Worm (Caenorhabditis elegans): ENCODE measurements around the gene T19A5.3.

The T19A5.3 gene

DNA sequence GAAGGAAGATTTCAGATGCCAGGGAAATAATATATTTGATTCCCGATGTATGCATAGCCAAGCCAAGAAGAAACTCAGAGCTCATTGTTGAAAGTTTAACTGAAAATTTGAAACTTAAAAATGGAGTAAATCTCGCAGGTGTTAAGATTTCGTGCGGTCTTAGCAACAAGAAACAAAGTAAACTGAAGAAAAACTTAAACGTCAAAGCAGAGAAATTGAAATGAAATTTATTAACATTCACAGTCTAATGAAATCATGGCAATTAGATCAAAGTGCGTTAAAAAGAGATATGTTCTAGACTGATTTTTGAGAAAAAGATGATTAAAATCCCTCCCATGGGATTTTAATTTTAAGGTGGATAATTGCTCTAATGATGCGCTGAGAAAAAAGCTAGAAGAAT is 37.0 kb upstream of the T19A5.3 start, which contains the start of gene str-84:
Gene str-84 (minus strand): TSS at position 101 of the 400 bp plus-strand sequence.
- TF ChIP-seq pha-4 (tag; optimal IDR thresholded peaks at IDR 0.05) (no peak), ceh-9 (tag; optimal IDR thresholded peaks at IDR 0.05) (no peak), R02D3.7 (tag; optimal IDR thresholded peaks at IDR 0.05) (no peak), ceh-28 (tag; optimal IDR thresholded peaks at IDR 0.05) (no peak)

DNA sequence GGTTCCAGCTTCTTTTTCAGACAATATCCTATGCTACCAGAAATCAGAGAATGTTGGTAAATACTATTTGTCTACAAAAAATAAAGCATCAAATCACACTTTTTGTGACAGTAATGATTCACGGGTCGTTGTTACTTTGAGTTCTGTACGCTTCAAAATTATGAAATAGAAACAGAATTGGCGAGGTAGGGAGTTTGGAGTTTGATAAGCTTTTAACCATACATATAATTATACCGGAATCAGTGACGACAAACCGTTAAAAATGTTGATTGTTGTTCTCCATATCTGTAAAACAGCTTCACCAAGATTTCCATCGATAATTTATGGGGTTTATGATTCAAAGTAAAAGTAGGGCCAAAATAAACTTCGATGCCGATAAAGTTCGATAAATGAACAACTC is 34.0 kb upstream of the T19A5.3 start:
- no peak for TF ChIP-seq snpc-4 (tag; optimal IDR thresholded peaks at IDR 0.05)
- TF ChIP-seq nhr-43 (tag; optimal IDR thresholded peaks at IDR 0.05; ENCODE audit: poor library complexity, severe bottlenecking), result no peak
- TF ChIP-seq fkh-10 (GFP tag; optimal IDR thresholded peaks at IDR 0.05), result no peak
- peak; percentile 4 for TF ChIP-seq elt-2 (tag; optimal IDR thresholded peaks at IDR 0.05)
- TF ChIP-seq pqm-1 (tag; optimal IDR thresholded peaks at IDR 0.05), result peak; percentile 55
- no peak for TF ChIP-seq nhr-237 (tag; optimal IDR thresholded peaks at IDR 0.05)
- no peak for TF ChIP-seq nhr-23 (tag; optimal IDR thresholded peaks at IDR 0.05)

DNA sequence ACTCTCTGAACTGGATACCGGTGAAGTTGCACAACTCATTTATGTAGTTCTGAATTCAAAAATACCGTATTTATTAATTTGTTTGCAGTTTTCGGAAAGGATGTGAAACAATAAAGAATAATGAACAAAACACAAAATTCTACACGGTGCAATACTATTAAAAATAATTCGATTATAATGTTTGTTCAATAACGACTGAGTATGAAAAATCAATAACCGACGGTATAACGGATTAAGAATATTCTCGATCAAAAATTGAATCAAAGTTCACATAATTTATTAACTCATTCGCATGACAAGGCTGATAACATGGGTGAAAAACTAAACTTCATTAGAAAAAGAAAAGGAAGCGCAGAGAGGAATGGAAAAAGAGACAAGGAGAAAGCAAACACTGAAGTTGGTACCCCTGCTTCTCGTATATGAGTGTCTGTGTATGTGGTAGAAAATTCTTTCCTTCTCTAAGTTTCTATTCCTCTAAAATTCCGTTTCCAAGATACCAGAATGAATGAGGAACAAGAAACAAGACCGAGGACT is 31.1 kb upstream of the T19A5.3 start, which contains the start of gene nhr-143:
Gene nhr-143 (minus strand): TSS at position 51 of the 534 bp plus-strand sequence.
- TF ChIP-seq nhr-23 (tag; optimal IDR thresholded peaks at IDR 0.05), result no peak
- TF ChIP-seq ceh-9 (tag; optimal IDR thresholded peaks at IDR 0.05), result no peak
- TF ChIP-seq fos-1 (tag; optimal IDR thresholded peaks at IDR 0.05), result no peak
- no peak for TF ChIP-seq lsy-12 (tag; optimal IDR thresholded peaks at IDR 0.05)
- TF ChIP-seq fkh-2 (tag; optimal IDR thresholded peaks at IDR 0.05), result no peak
- TF ChIP-seq fkh-10 (GFP tag; optimal IDR thresholded peaks at IDR 0.05), result no peak
- TF ChIP-seq egl-27 (tag; optimal IDR thresholded peaks at IDR 0.05), result no peak
- no peak for TF ChIP-seq tbx-2 (tag; optimal IDR thresholded peaks at IDR 0.05)
- no peak for TF ChIP-seq aly-2 (tag; optimal IDR thresholded peaks at IDR 0.05)
- no peak for TF ChIP-seq nhr-67 (tag; optimal IDR thresholded peaks at IDR 0.05)
- peak; percentile 31 for TF ChIP-seq nhr-25 (tag; optimal IDR thresholded peaks at IDR 0.05)
- TF ChIP-seq nhr-77 (tag; optimal IDR thresholded peaks at IDR 0.05), result no peak
- TF ChIP-seq ZK546.5 (tag; optimal IDR thresholded peaks at IDR 0.05), result no peak
- no peak for TF ChIP-seq jun-1 (tag; optimal IDR thresholded peaks at IDR 0.05)
- peak; percentile 56 for TF ChIP-seq pqm-1 (tag; optimal IDR thresholded peaks at IDR 0.05)
- TF ChIP-seq pha-4 (tag; optimal IDR thresholded peaks at IDR 0.05), result peak; percentile 20
- no peak for TF ChIP-seq unc-62 (GFP tag; optimal IDR thresholded peaks at IDR 0.05)
- TF ChIP-seq hmg-11 (tag; optimal IDR thresholded peaks at IDR 0.05), result no peak
- TF ChIP-seq sea-2 (GFP tag; optimal IDR thresholded peaks at IDR 0.05), result no peak
- no peak for TF ChIP-seq mdl-1 (tag; optimal IDR thresholded peaks at IDR 0.05)
- no peak for TF ChIP-seq ztf-4 (tag; optimal IDR thresholded peaks at IDR 0.05)
- TF ChIP-seq ceh-28 (tag; optimal IDR thresholded peaks at IDR 0.05), result peak; percentile 11
- TF ChIP-seq zag-1 (tag; optimal IDR thresholded peaks at IDR 0.05), result no peak
- TF ChIP-seq nhr-28 (tag; optimal IDR thresholded peaks at IDR 0.05), result no peak
- no peak for TF ChIP-seq R02D3.7 (tag; optimal IDR thresholded peaks at IDR 0.05)
- TF ChIP-seq lin-39 (tag; optimal IDR thresholded peaks at IDR 0.05), result no peak
- TF ChIP-seq elt-2 (tag; optimal IDR thresholded peaks at IDR 0.05), result peak; percentile 55
- no peak for TF ChIP-seq nhr-237 (tag; optimal IDR thresholded peaks at IDR 0.05)
- TF ChIP-seq snpc-4 (tag; optimal IDR thresholded peaks at IDR 0.05), result no peak
- TF ChIP-seq ceh-16 (tag; optimal IDR thresholded peaks at IDR 0.05), result no peak
- TF ChIP-seq nhr-12 (tag; optimal IDR thresholded peaks at IDR 0.05), result no peak
- TF ChIP-seq daf-12 (tag; optimal IDR thresholded peaks at IDR 0.05), result no peak
- no peak for TF ChIP-seq nfya-1 (tag; optimal IDR thresholded peaks at IDR 0.05; ENCODE audit: insufficient read depth)
- no peak for TF ChIP-seq ceh-82 (tag; optimal IDR thresholded peaks at IDR 0.05)
- no peak for TF ChIP-seq eor-1 (tag; optimal IDR thresholded peaks at IDR 0.05)

DNA sequence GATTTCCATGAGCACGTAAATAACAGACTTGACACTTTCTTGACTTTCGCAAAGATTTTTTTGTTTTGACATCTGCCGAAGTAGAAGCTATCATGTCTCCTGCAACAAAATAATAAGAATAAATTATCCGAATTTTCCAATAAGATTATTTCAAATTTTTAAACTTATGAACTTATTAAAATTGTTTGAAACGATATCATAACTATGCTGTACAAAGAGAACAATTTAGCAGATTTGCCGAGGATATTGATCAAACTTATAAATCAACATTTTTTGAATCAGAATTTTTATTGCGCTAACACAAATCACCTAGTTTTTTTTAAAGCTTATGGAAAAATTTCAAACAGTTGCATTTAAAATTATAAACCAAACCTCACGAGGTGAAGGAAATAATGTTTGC is 28.4 kb upstream of the T19A5.3 start, which contains the start of gene nhr-195:
Gene nhr-195 (minus strand): TSS at position 101 of the 400 bp plus-strand sequence.
- TF ChIP-seq fos-1 (tag; optimal IDR thresholded peaks at IDR 0.05) (no peak), egl-5 (tag; optimal IDR thresholded peaks at IDR 0.05) (no peak)
